Worm (Caenorhabditis elegans): ENCODE data around the gene F46C5.10.
A peak's percentile ranks its signal among the peaks of the same experiment; 100 is the strongest.

- TF ChIP-seq fos-1 (tag; optimal IDR thresholded peaks at IDR 0.05), result peak; percentile 17
- no peak for TF ChIP-seq egl-27 (tag; optimal IDR thresholded peaks at IDR 0.05)
- no peak for TF ChIP-seq nhr-23 (tag; optimal IDR thresholded peaks at IDR 0.05)
- no peak for TF ChIP-seq ama-1 (optimal IDR thresholded peaks at IDR 0.05)
- no peak for TF ChIP-seq aly-2 (tag; optimal IDR thresholded peaks at IDR 0.05)
- TF ChIP-seq unc-62 (GFP tag; optimal IDR thresholded peaks at IDR 0.05), result no peak
Measured at ce11 chrII:8810679-8811413, 8.0 kb downstream of the F46C5.10 start, which contains the start of the genes F46C5.9 and rer-1.
